Worm (Caenorhabditis elegans): ENCODE data around the gene nhr-95.

- TF ChIP-seq F22D6.2 (tag; optimal IDR thresholded peaks at IDR 0.05), result no peak
- no peak for TF ChIP-seq unc-62 (GFP tag; optimal IDR thresholded peaks at IDR 0.05)
- no peak for TF ChIP-seq F52B5.7 (tag; optimal IDR thresholded peaks at IDR 0.05)
- TF ChIP-seq F10E7.11 (tag; optimal IDR thresholded peaks at IDR 0.05), result no peak
Observed at ce11 chrV:19131848-19132401, 49.5 kb upstream of the nhr-95 start.
